Worm (Caenorhabditis elegans): ENCODE data around the gene K09E9.1.

DNA sequence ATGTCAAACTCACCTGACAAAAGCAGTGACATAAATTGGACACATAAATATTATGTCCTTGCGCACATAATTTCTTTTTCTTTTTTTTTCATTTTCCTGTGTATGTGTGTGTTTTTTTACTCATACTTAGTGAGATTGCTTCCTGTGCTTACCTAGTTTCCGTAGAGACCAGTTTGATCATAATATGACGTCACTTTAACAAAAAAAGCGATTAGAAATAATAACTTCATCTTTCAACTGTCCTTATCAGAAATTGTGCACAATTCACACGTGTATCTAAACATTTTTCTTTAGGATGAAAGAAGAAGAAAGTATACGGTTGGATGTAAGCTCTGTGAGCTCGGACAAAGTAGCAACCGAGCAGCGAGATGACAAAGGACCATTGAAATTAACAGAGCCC is 1.7 kb downstream of the K09E9.1 start:
- TF ChIP-seq cnd-1 (tag; optimal IDR thresholded peaks at IDR 0.05) (no peak), pha-4 (tag; optimal IDR thresholded peaks at IDR 0.05) (no peak), elt-1 (tag; optimal IDR thresholded peaks at IDR 0.05; ENCODE audit: borderline replicate concordance, insufficient read depth) (no peak), lsy-2 (tag; optimal IDR thresholded peaks at IDR 0.05) (no peak), snpc-4 (tag; optimal IDR thresholded peaks at IDR 0.05) (no peak)

All from whole organism, mixed stage, embryonic.